Worm (Caenorhabditis elegans) whole organism, young adult: ENCODE results near the gene ugt-14.
"Not testable (repeated sequence)": the region's sequence is repeated elsewhere in the genome, so short reads cannot be mapped to it uniquely, and the experiment has no call there.

Experiments
- T07F8.4 ChIP-seq: sonication (generic microtip); optimal IDR thresholded peaks from 2 replicates; lab custom pipeline; 2016; ENCODE audit warnings: mild to moderate bottlenecking, missing genetic modification characterization, moderate library complexity, missing compliant biosample characterization
- aptf-3 ChIP-seq: fragments of 200-800 bp; sonication (Bioruptor generic); IDR thresholded peaks from 2 replicates; pipeline ENCODE4 v1.3.6; 2022; ENCODE audit warnings: missing genetic modification characterization, missing compliant biosample characterization
- athp-1 ChIP-seq: sonication (generic microtip); optimal IDR thresholded peaks from 2 replicates; lab custom pipeline; 2017; ENCODE audit warnings: mild to moderate bottlenecking, missing genetic modification characterization, missing compliant biosample characterization
- ceh-91 ChIP-seq: fragments of 200-800 bp; sonication (Bioruptor generic); IDR thresholded peaks from 2 replicates; pipeline ENCODE4 v1.3.6; 2022; ENCODE audit warnings: missing genetic modification reagents, missing genetic modification characterization, missing compliant biosample characterization
- nhr-90 ChIP-seq: sonication (generic microtip); optimal IDR thresholded peaks from 2 replicates; lab custom pipeline; 2016; ENCODE audit warnings: missing genotype, mild to moderate bottlenecking, missing genetic modification characterization, missing compliant biosample characterization
- snpc-4 ChIP-seq, 5 experiments: fragments of 150-350 bp in 1 of 5; sonication (generic microtip) in 4 of 5; optimal IDR thresholded peaks; 2 replicates each; lab custom pipeline; 2014 to 2018; ENCODE audit warnings: missing genetic modification characterization in 5 of 5, missing biosample characterization in 3 of 5, antibody characterized with exemption in 2 of 5, mild to moderate bottlenecking in 2 of 5, missing compliant biosample characterization in 2 of 5, missing genotype in 2 of 5, moderate library complexity in 2 of 5, missing genetic modification reagents in 1 of 5
- ztf-25 ChIP-seq: fragments of 200-800 bp; sonication (Bioruptor generic); IDR thresholded peaks from 2 replicates; pipeline ENCODE4 v1.3.6; 2022; ENCODE audit warnings: missing genetic modification reagents, missing genetic modification characterization, missing compliant biosample characterization

DNA sequence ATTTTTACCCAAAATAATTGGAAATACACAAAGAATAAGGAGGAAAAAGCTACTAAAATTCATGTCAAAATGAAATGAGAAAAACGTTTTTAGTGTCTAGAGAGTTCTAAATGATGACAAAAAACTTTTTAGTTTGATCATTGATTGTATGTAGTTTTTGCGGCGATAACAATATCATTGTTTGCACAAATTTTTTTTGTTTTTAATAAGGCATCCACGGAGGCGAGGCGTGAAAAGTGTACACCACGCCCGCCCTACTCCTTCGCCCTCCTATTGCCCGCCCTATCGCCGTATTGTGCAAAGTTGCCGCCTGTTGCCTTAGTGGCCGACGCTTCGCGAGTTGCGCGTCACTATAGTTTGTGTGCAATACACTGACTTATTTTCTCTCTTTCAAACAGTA lies 6.0 kb upstream of the ugt-14 start, which contains the start of gene ugt-10:
- not testable (repeated sequence) for TF ChIP-seq ceh-91 (GFP tag; lab: Robert Waterston, UW); ztf-25 (GFP tag; lab: Robert Waterston, UW); T07F8.4 (tag; lab: Kevin White, UChicago); snpc-4 (GFP tag; optimal IDR thresholded peaks at IDR 0.05; lab: Kevin White, UChicago); athp-1 (tag; lab: Kevin White, UChicago); nhr-90 (tag; lab: Kevin White, UChicago); aptf-3 (GFP tag; lab: Robert Waterston, UW)
- peak in 1 of 4 experiments; percentile 41 for TF ChIP-seq snpc-4 (tag; optimal IDR thresholded peaks at IDR 0.05; lab: Kevin White, UChicago)
